Fruit fly (Drosophila melanogaster) whole organism, prepupa: ENCODE data around the gene uncNacbeta.

ENCODE experiments used
- Blimp-1 ChIP-seq: fragments of 200-800 bp; sonication (Bioruptor generic); optimal IDR thresholded peaks from 3 replicates; lab custom pipeline; 2017; ENCODE audit warnings: missing biosample characterization, missing genetic modification characterization, mild to moderate bottlenecking, moderate library complexity, missing genetic modification reagents
- CG10631 ChIP-seq: fragments of 200-800 bp; sonication (Bioruptor generic); optimal IDR thresholded peaks from 2 replicates; lab custom pipeline; 2016; ENCODE audit warnings: missing biosample characterization, missing genetic modification characterization
- CG11294 ChIP-seq: fragments of 200-800 bp; sonication (Bioruptor generic); IDR thresholded peaks from 2 replicates; pipeline ENCODE4 v1.3.6; 2022; ENCODE audit warnings: missing biosample characterization, missing genetic modification characterization
- CG11902 ChIP-seq: fragments of 200-800 bp; sonication (Bioruptor generic); optimal IDR thresholded peaks from 3 replicates; lab custom pipeline; 2016; ENCODE audit warnings: missing biosample characterization, missing genetic modification characterization
- CG15336 ChIP-seq: fragments of 200-800 bp; sonication (Bioruptor generic); IDR thresholded peaks from 2 replicates; pipeline ENCODE4 v1.3.6; 2022; ENCODE audit warnings: missing biosample characterization, missing genetic modification characterization
- CG16779 ChIP-seq: fragments of 200-800 bp; sonication (Bioruptor generic); optimal IDR thresholded peaks from 3 replicates; lab custom pipeline; 2017; ENCODE audit warnings: missing biosample characterization, mild to moderate bottlenecking, missing genetic modification characterization
- CG3032 ChIP-seq: fragments of 200-800 bp; optimal IDR thresholded peaks from 2 replicates; lab custom pipeline; 2019; ENCODE audit warnings: missing biosample characterization, mild to moderate bottlenecking, missing genetic modification characterization, moderate library complexity
- CG31627 ChIP-seq: fragments of 200-800 bp; sonication (Bioruptor generic); optimal IDR thresholded peaks from 3 replicates; lab custom pipeline; 2016; ENCODE audit warnings: missing biosample characterization, missing genetic modification characterization
- CG32006 ChIP-seq: fragments of 200-800 bp; sonication (Bioruptor generic); optimal IDR thresholded peaks from 3 replicates; lab custom pipeline; 2017; ENCODE audit warnings: missing biosample characterization, mild to moderate bottlenecking, missing genetic modification characterization
- CG34406 ChIP-seq: fragments of 200-800 bp; sonication (Bioruptor generic); optimal IDR thresholded peaks from 3 replicates; lab custom pipeline; 2016; ENCODE audit warnings: missing biosample characterization, missing genetic modification characterization
- CG3919 ChIP-seq: fragments of 200-800 bp; sonication (Bioruptor generic); optimal IDR thresholded peaks from 3 replicates; lab custom pipeline; 2016; ENCODE audit warnings: missing biosample characterization, missing genetic modification characterization
- CG4318 ChIP-seq: fragments of 200-800 bp; sonication (Bioruptor generic); optimal IDR thresholded peaks from 3 replicates; lab custom pipeline; 2017; ENCODE audit warnings: missing biosample characterization, mild to moderate bottlenecking, missing genetic modification characterization
- CG6163 ChIP-seq: fragments of 200-800 bp; sonication (Bioruptor generic); IDR thresholded peaks from 3 replicates; pipeline ENCODE4 v1.3.6; 2022; ENCODE audit warnings: missing biosample characterization, missing genetic modification characterization
- CG6276 ChIP-seq: fragments of 200-800 bp; sonication (Bioruptor generic); optimal IDR thresholded peaks from 2 replicates; lab custom pipeline; 2017; ENCODE audit warnings: missing biosample characterization, mild to moderate bottlenecking, missing genetic modification characterization
- CG6792 ChIP-seq: fragments of 200-800 bp; sonication (Bioruptor generic); optimal IDR thresholded peaks from 3 replicates; lab custom pipeline; 2016; ENCODE audit warnings: missing biosample characterization, missing genetic modification characterization
- CG6808 ChIP-seq: fragments of 200-800 bp; sonication (Bioruptor generic); optimal IDR thresholded peaks from 3 replicates; lab custom pipeline; 2017; ENCODE audit warnings: missing biosample characterization, missing genetic modification characterization, mild to moderate bottlenecking, moderate library complexity, missing genetic modification reagents
- CG6854 ChIP-seq: fragments of 200-800 bp; sonication (Bioruptor generic); optimal IDR thresholded peaks from 2 replicates; lab custom pipeline; 2017; ENCODE audit warnings: missing biosample characterization, mild to moderate bottlenecking, missing genetic modification characterization
- CG7368 ChIP-seq: fragments of 200-800 bp; sonication (Bioruptor generic); optimal IDR thresholded peaks from 3 replicates; lab custom pipeline; 2016; ENCODE audit warnings: missing biosample characterization, missing genetic modification characterization
- CG8119 ChIP-seq: fragments of 200-800 bp; sonication (Bioruptor generic); IDR thresholded peaks from 3 replicates; pipeline ENCODE4 v1.3.6; 2022; ENCODE audit warnings: missing biosample characterization, missing genetic modification characterization
- CG8319 ChIP-seq: fragments of 200-800 bp; sonication (Bioruptor generic); optimal IDR thresholded peaks from 3 replicates; lab custom pipeline; 2016; ENCODE audit warnings: missing biosample characterization, missing genetic modification characterization
- CG8632 ChIP-seq: fragments of 200-800 bp; sonication (Bioruptor generic); optimal IDR thresholded peaks from 3 replicates; lab custom pipeline; 2016; ENCODE audit warnings: missing biosample characterization, missing genetic modification characterization
- CG9139 ChIP-seq: fragments of 200-800 bp; sonication (Bioruptor generic); optimal IDR thresholded peaks from 3 replicates; lab custom pipeline; 2017; ENCODE audit warnings: missing biosample characterization, mild to moderate bottlenecking, missing genetic modification characterization
- Eip75B ChIP-seq: fragments of 200-800 bp; sonication (Bioruptor generic); optimal IDR thresholded peaks from 3 replicates; lab custom pipeline; 2016; ENCODE audit warnings: missing biosample characterization, missing genetic modification characterization
- Eip78C ChIP-seq: fragments of 200-800 bp; sonication (Bioruptor generic); peaks from one replicate; lab custom pipeline; 2016; ENCODE audit warnings: missing biosample characterization, missing genetic modification characterization
- Ets21C ChIP-seq: fragments of 200-800 bp; sonication (Bioruptor generic); optimal IDR thresholded peaks from 3 replicates; lab custom pipeline; 2016; ENCODE audit warnings: missing biosample characterization, missing genetic modification characterization
- Ets96B ChIP-seq: fragments of 200-800 bp; optimal IDR thresholded peaks from 2 replicates; lab custom pipeline; 2019; ENCODE audit warnings: missing biosample characterization, mild to moderate bottlenecking, missing genetic modification characterization, moderate library complexity
- Gug ChIP-seq: fragments of 200-800 bp; sonication (Bioruptor generic); IDR thresholded peaks from 2 replicates; pipeline ENCODE4 v1.3.6; 2022; ENCODE audit warnings: missing biosample characterization, missing genetic modification characterization
- Hr39 ChIP-seq: fragments of 200-800 bp; sonication (Bioruptor generic); optimal IDR thresholded peaks from 2 replicates; lab custom pipeline; 2016; ENCODE audit warnings: missing biosample characterization, missing genetic modification characterization
- Hr4 ChIP-seq: fragments of 200-800 bp; sonication (Bioruptor generic); optimal IDR thresholded peaks from 3 replicates; lab custom pipeline; 2016; ENCODE audit warnings: missing biosample characterization, missing genetic modification characterization
- Lpt ChIP-seq: fragments of 200-800 bp; sonication (Bioruptor generic); optimal IDR thresholded peaks from 3 replicates; lab custom pipeline; 2016; ENCODE audit warnings: missing biosample characterization, missing genetic modification characterization
- Met ChIP-seq: fragments of 200-800 bp; sonication (Bioruptor generic); optimal IDR thresholded peaks from 3 replicates; lab custom pipeline; 2016; ENCODE audit warnings: missing biosample characterization, missing genetic modification characterization
- OdsH ChIP-seq: fragments of 200-800 bp; sonication (Bioruptor generic); optimal IDR thresholded peaks from 3 replicates; lab custom pipeline; 2016; ENCODE audit warnings: missing biosample characterization, missing genetic modification characterization
- Smox ChIP-seq: fragments of 200-800 bp; sonication (Bioruptor generic); optimal IDR thresholded peaks from 3 replicates; lab custom pipeline; 2016; ENCODE audit warnings: missing biosample characterization, missing genetic modification characterization
- Sox102F ChIP-seq: fragments of 200-800 bp; sonication (Bioruptor generic); optimal IDR thresholded peaks from 2 replicates; lab custom pipeline; 2016; ENCODE audit warnings: missing biosample characterization, mild to moderate bottlenecking, missing genetic modification characterization
- Sox14 ChIP-seq: fragments of 200-800 bp; sonication (Bioruptor generic); optimal IDR thresholded peaks from 3 replicates; lab custom pipeline; 2016; ENCODE audit warnings: missing biosample characterization, missing genetic modification characterization
- Sox15 ChIP-seq: fragments of 200-800 bp; sonication (Bioruptor generic); optimal IDR thresholded peaks from 3 replicates; lab custom pipeline; 2016; ENCODE audit warnings: missing biosample characterization, missing genetic modification characterization
- achi ChIP-seq: fragments of 200-800 bp; sonication (Bioruptor generic); optimal IDR thresholded peaks from 3 replicates; lab custom pipeline; 2016; ENCODE audit warnings: missing biosample characterization, missing genetic modification characterization
- acj6 ChIP-seq: fragments of 200-800 bp; sonication (Bioruptor generic); optimal IDR thresholded peaks from 3 replicates; lab custom pipeline; 2016; ENCODE audit warnings: missing biosample characterization, missing genetic modification characterization
- cyc ChIP-seq: fragments of 200-800 bp; sonication (Bioruptor generic); optimal IDR thresholded peaks from 3 replicates; lab custom pipeline; 2016; ENCODE audit warnings: missing biosample characterization, missing genetic modification characterization
- dac ChIP-seq: fragments of 200-800 bp; sonication (Bioruptor generic); optimal IDR thresholded peaks from 2 replicates; lab custom pipeline; 2017; ENCODE audit warnings: missing biosample characterization, mild to moderate bottlenecking, missing genetic modification characterization
- dsx ChIP-seq: fragments of 200-800 bp; optimal IDR thresholded peaks from 3 replicates; lab custom pipeline; 2019; ENCODE audit warnings: missing biosample characterization, mild to moderate bottlenecking, missing genetic modification characterization, moderate library complexity; ENCODE audit not compliant: poor library complexity, severe bottlenecking
- eg ChIP-seq: fragments of 200-800 bp; sonication (Bioruptor generic); IDR thresholded peaks from 3 replicates; pipeline ENCODE4 v1.3.6; 2022; ENCODE audit warnings: missing biosample characterization, missing genetic modification characterization
- esn ChIP-seq: fragments of 200-800 bp; sonication (Bioruptor generic); optimal IDR thresholded peaks from 2 replicates; lab custom pipeline; 2016; ENCODE audit warnings: missing biosample characterization, mild to moderate bottlenecking, missing genetic modification characterization, moderate library complexity
- fd59A ChIP-seq: fragments of 200-800 bp; sonication (Bioruptor generic); optimal IDR thresholded peaks from 2 replicates; lab custom pipeline; 2017; ENCODE audit warnings: missing biosample characterization, mild to moderate bottlenecking, missing genetic modification characterization, missing genetic modification reagents
- fd85E ChIP-seq: fragments of 200-800 bp; sonication (Bioruptor generic); optimal IDR thresholded peaks from 3 replicates; lab custom pipeline; 2016; ENCODE audit warnings: missing biosample characterization, missing genetic modification characterization
- lz ChIP-seq: fragments of 200-800 bp; sonication (Bioruptor generic); optimal IDR thresholded peaks from 3 replicates; lab custom pipeline; 2016; ENCODE audit warnings: missing biosample characterization, missing genetic modification characterization
- net ChIP-seq: fragments of 200-800 bp; sonication (Bioruptor generic); optimal IDR thresholded peaks from 3 replicates; lab custom pipeline; 2016; ENCODE audit warnings: missing biosample characterization, missing genetic modification characterization
- pdm3 ChIP-seq: fragments of 200-800 bp; sonication (Bioruptor generic); optimal IDR thresholded peaks from 3 replicates; lab custom pipeline; 2016; ENCODE audit warnings: missing biosample characterization, missing genetic modification characterization
- salr ChIP-seq, 2 experiments: fragments of 200-800 bp; sonication (Bioruptor generic); optimal IDR thresholded peaks; 3 replicates each; lab custom pipeline; 2016 to 2018; ENCODE audit warnings: missing biosample characterization in 2 of 2, missing genetic modification characterization in 2 of 2, mild to moderate bottlenecking in 1 of 2
- ss ChIP-seq, 2 experiments: fragments of 200-800 bp; sonication (Bioruptor generic); optimal IDR thresholded peaks; 2 replicates in 1 of 2; 3 replicates in 1 of 2; lab custom pipeline; 2017 to 2018; ENCODE audit warnings: mild to moderate bottlenecking in 2 of 2, missing biosample characterization in 2 of 2, missing genetic modification characterization in 2 of 2, moderate library complexity in 1 of 2
- svp ChIP-seq: fragments of 200-800 bp; sonication (Bioruptor generic); peaks from one replicate; lab custom pipeline; 2016; ENCODE audit warnings: missing biosample characterization, missing genetic modification characterization
- topi ChIP-seq: fragments of 200-800 bp; sonication (Bioruptor generic); optimal IDR thresholded peaks from 3 replicates; lab custom pipeline; 2016; ENCODE audit warnings: missing biosample characterization, missing genetic modification characterization
- vri ChIP-seq: fragments of 200-800 bp; sonication (Bioruptor generic); optimal IDR thresholded peaks from 3 replicates; lab custom pipeline; 2016; ENCODE audit warnings: missing biosample characterization, mild to moderate bottlenecking, missing genetic modification characterization

uncNacbeta gene

DNA sequence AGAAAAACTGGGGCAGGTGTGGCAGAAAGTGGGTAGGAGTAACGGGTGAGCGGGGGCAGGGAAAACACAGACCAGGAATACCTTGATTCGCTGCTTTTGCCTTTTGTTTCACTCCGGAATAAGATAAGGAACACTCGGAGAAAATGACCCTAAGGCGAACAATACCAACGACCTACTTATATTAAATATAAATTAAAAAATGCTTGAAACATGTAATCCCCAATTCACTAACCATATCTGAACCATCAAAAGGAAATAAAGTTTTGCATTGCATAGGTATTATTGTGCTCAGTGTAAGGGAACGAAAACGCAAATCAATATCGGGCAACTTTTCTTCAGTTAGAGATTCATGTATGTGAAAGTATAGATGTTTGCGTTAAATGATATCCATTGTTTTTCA, 51.6 kb downstream of the uncNacbeta start:
- no peak for TF ChIP-seq CG16779
- TF ChIP-seq CG32006 (GFP tag; lab: Kevin White, UChicago), result peak; percentile 39
- TF ChIP-seq CG6808, result peak; percentile 8
- peak; percentile 27 for TF ChIP-seq CG8319 (GFP tag; lab: Kevin White, UChicago)
- peak; percentile 85 for TF ChIP-seq topi
- peak in 1 of 2 experiments; percentile 30 for TF ChIP-seq salr (GFP tag; optimal IDR thresholded peaks at IDR 0.05; lab: Kevin White, UChicago)
- no peak; the same call in 1 of the 2 replicates for TF ChIP-seq CG15336 (GFP tag; lab: Robert Waterston, UW)
- TF ChIP-seq Hr4 (GFP tag; lab: Kevin White, UChicago), result peak; percentile 28
- peak; percentile 42 for TF ChIP-seq dsx (GFP tag; lab: Kevin White, UChicago)
- TF ChIP-seq CG6792 (GFP tag; lab: Kevin White, UChicago), result peak; percentile 76
- peak; percentile 83 for TF ChIP-seq Smox (GFP tag; lab: Kevin White, UChicago)
- TF ChIP-seq CG4318 (GFP tag; lab: Kevin White, UChicago), result no peak
- TF ChIP-seq fd85E (GFP tag; lab: Kevin White, UChicago), result no peak
- TF ChIP-seq Eip78C (GFP tag; lab: Kevin White, UChicago), result peak; percentile 94
- peak; percentile 81 for TF ChIP-seq OdsH (GFP tag; lab: Kevin White, UChicago)
- peak; percentile 82 for TF ChIP-seq CG3919 (GFP tag; lab: Kevin White, UChicago)
- peak; percentile 3 for TF ChIP-seq CG3032 (tag; lab: Kevin White, UChicago)
- no peak for TF ChIP-seq Lpt
- TF ChIP-seq CG8632 (GFP tag; lab: Kevin White, UChicago), result peak; percentile 57
- TF ChIP-seq Sox102F (GFP tag; lab: Kevin White, UChicago), result peak; percentile 88
- peak; percentile 7; the same call in 1 of the 3 replicates for TF ChIP-seq eg (GFP tag; lab: Robert Waterston, UW)
- peak; percentile 58 for TF ChIP-seq vri (GFP tag; lab: Kevin White, UChicago)
- TF ChIP-seq dac, result no peak
- TF ChIP-seq Sox15 (GFP tag; lab: Kevin White, UChicago), result peak; percentile 62
- TF ChIP-seq pdm3 (GFP tag; lab: Kevin White, UChicago), result peak; percentile 78
- TF ChIP-seq CG9139 (GFP tag; lab: Kevin White, UChicago), result peak; percentile 12
- TF ChIP-seq CG6276 (GFP tag; lab: Kevin White, UChicago), result no peak
- peak; percentile 63 for TF ChIP-seq net (GFP tag; lab: Kevin White, UChicago)
- TF ChIP-seq Hr39 (GFP tag; lab: Kevin White, UChicago), result peak; percentile 79
- peak; percentile 84 for TF ChIP-seq Met (GFP tag; lab: Kevin White, UChicago)
- TF ChIP-seq CG11294, result no peak
- peak; percentile 75 for TF ChIP-seq cyc (GFP tag; lab: Kevin White, UChicago)
- TF ChIP-seq Blimp-1 (GFP tag; lab: Kevin White, UChicago), result no peak
- TF ChIP-seq CG11902 (GFP tag; lab: Kevin White, UChicago), result peak; percentile 59
- TF ChIP-seq Ets21C (GFP tag; lab: Kevin White, UChicago), result no peak
- peak; percentile 42 for TF ChIP-seq CG7368 (GFP tag; lab: Kevin White, UChicago)
- TF ChIP-seq CG6854, result no peak
- TF ChIP-seq achi (GFP tag; lab: Kevin White, UChicago), result peak; percentile 74
- peak in 1 of 2 experiments; percentile 30 for TF ChIP-seq ss (GFP tag; optimal IDR thresholded peaks at IDR 0.05; lab: Kevin White, UChicago)
- peak; percentile 84 for TF ChIP-seq acj6
- TF ChIP-seq CG6163 (GFP tag; lab: Robert Waterston, UW), result peak; percentile 69
- TF ChIP-seq CG10631 (GFP tag; lab: Kevin White, UChicago), result peak; percentile 60
- peak; percentile 74 for TF ChIP-seq CG34406 (GFP tag; lab: Kevin White, UChicago)
- TF ChIP-seq fd59A (GFP tag; lab: Kevin White, UChicago), result peak; percentile 28
- TF ChIP-seq CG31627 (GFP tag; lab: Kevin White, UChicago), result peak; percentile 83
- TF ChIP-seq Ets96B (tag; lab: Kevin White, UChicago), result peak; percentile 66
- TF ChIP-seq Gug, result no peak
- peak; percentile 82 for TF ChIP-seq lz (GFP tag; lab: Kevin White, UChicago)
- peak; percentile 67 for TF ChIP-seq Sox14 (GFP tag; lab: Kevin White, UChicago)
- peak; percentile 89 for TF ChIP-seq esn (GFP tag; lab: Kevin White, UChicago)
- peak; percentile 89 for TF ChIP-seq svp (GFP tag; lab: Kevin White, UChicago)
- TF ChIP-seq CG8119 (GFP tag; lab: Robert Waterston, UW), result peak; percentile 37; the same call in 1 of the 3 replicates
- TF ChIP-seq Eip75B (GFP tag; lab: Kevin White, UChicago), result peak; percentile 73
